Fruit fly (Drosophila melanogaster) whole organism, wandering third instar larva: ENCODE measurements around the gene CG14691.

Experiments used
- Abd-B ChIP-seq: fragments of >200 bp; optimal IDR thresholded peaks from 2 replicates; lab custom pipeline; 2017; ENCODE audit warnings: missing biosample characterization, missing genetic modification characterization
- CG32264 ChIP-seq: fragments of 200-800 bp; sonication (Bioruptor generic); optimal IDR thresholded peaks from 2 replicates; lab custom pipeline; 2016; ENCODE audit warnings: missing biosample characterization, missing genetic modification characterization
- CG9705 ChIP-seq: fragments of 200-800 bp; sonication (Bioruptor generic); optimal IDR thresholded peaks from 2 replicates; lab custom pipeline; 2018; ENCODE audit warnings: missing biosample characterization, mild to moderate bottlenecking, missing genetic modification characterization
- CrebA ChIP-seq: fragments of 200-800 bp; sonication (Bioruptor generic); optimal IDR thresholded peaks from 2 replicates; lab custom pipeline; 2016; ENCODE audit warnings: missing biosample characterization, mild to moderate bottlenecking, missing genetic modification characterization, borderline replicate concordance
- Dif ChIP-seq: fragments of 200-275, 200-300 bp; sonication (Bioruptor generic); optimal IDR thresholded peaks from 2 replicates; lab custom pipeline; 2018; ENCODE audit warnings: missing biosample characterization, missing genetic modification characterization; ENCODE audit not compliant: partially characterized antibody
- GATAd ChIP-seq: sonication (Bioruptor generic); optimal IDR thresholded peaks from 2 replicates; lab custom pipeline; 2016; ENCODE audit warnings: missing biosample characterization, missing genetic modification characterization
- HLH106 ChIP-seq: fragments of 200-800 bp; optimal IDR thresholded peaks from 3 replicates; lab custom pipeline; 2019; ENCODE audit warnings: missing biosample characterization, mild to moderate bottlenecking, missing genetic modification characterization, moderate library complexity
- Hnf4 ChIP-seq: fragments of 200-800 bp; sonication (Bioruptor generic); optimal IDR thresholded peaks from 2 replicates; lab custom pipeline; 2016; ENCODE audit warnings: missing biosample characterization, mild to moderate bottlenecking, missing genetic modification characterization
- Hr78 ChIP-seq: fragments of >200 bp; optimal IDR thresholded peaks from 2 replicates; lab custom pipeline; 2017; ENCODE audit warnings: missing biosample characterization, missing genetic modification characterization
- Hr83 ChIP-seq: fragments of 200-300 bp; sonication (Bioruptor generic); optimal IDR thresholded peaks from 2 replicates; lab custom pipeline; 2016; ENCODE audit warnings: missing biosample characterization, mild to moderate bottlenecking, missing genetic modification characterization, moderate library complexity; ENCODE audit not compliant: poor library complexity, severe bottlenecking
- Jra ChIP-seq: sonication (Bioruptor generic); optimal IDR thresholded peaks from 2 replicates; lab custom pipeline; 2016; ENCODE audit warnings: missing biosample characterization, missing genetic modification characterization
- Myc ChIP-seq: fragments of >200 bp; optimal IDR thresholded peaks from 2 replicates; lab custom pipeline; 2017
- N ChIP-seq: fragments of >200 bp; optimal IDR thresholded peaks from 2 replicates; lab custom pipeline; 2018; ENCODE audit warnings: missing biosample characterization, missing external identifiers, missing genetic modification characterization
- OdsH ChIP-seq: fragments of 200-800 bp; sonication (Bioruptor generic); optimal IDR thresholded peaks from 2 replicates; lab custom pipeline; 2016; ENCODE audit warnings: missing biosample characterization, mild to moderate bottlenecking, missing genetic modification characterization
- Rel ChIP-seq, 2 experiments: fragments of 200-800 bp; sonication (Bioruptor generic) in 1 of 2; optimal IDR thresholded peaks; 2 replicates in 1 of 2; 3 replicates in 1 of 2; lab custom pipeline; 2016 to 2019; ENCODE audit warnings: mild to moderate bottlenecking in 2 of 2, missing biosample characterization in 2 of 2, missing genetic modification characterization in 2 of 2, moderate library complexity in 1 of 2
- Sp1 ChIP-seq: fragments of 200-800 bp; sonication (Bioruptor generic); optimal IDR thresholded peaks from 3 replicates; lab custom pipeline; 2019; ENCODE audit warnings: missing biosample characterization, mild to moderate bottlenecking, missing genetic modification characterization, moderate library complexity
- Vsx2 ChIP-seq: fragments of 200-300, 225-300 bp; sonication (Bioruptor generic); optimal IDR thresholded peaks from 2 replicates; lab custom pipeline; 2018; ENCODE audit warnings: missing biosample characterization, missing genetic modification characterization; ENCODE audit not compliant: partially characterized antibody
- br ChIP-seq: fragments of 200-800 bp; sonication (Bioruptor generic); optimal IDR thresholded peaks from 2 replicates; lab custom pipeline; 2016; ENCODE audit warnings: missing biosample characterization, missing genetic modification characterization
- dl ChIP-seq, 2 experiments: fragments of 175-275, 200-275 bp in 1 of 2; fragments of 200-275 bp in 1 of 2; sonication (Bioruptor generic); optimal IDR thresholded peaks; lab custom pipeline; 2018; ENCODE audit warnings: mild to moderate bottlenecking in 2 of 2, missing biosample characterization in 2 of 2, missing genetic modification characterization in 2 of 2, moderate library complexity in 2 of 2; ENCODE audit not compliant: partially characterized antibody in 2 of 2, insufficient read depth in 1 of 2
- dmrt93B ChIP-seq: fragments of 200-800 bp; sonication (Bioruptor generic); optimal IDR thresholded peaks from 2 replicates; lab custom pipeline; 2018; ENCODE audit warnings: missing biosample characterization, mild to moderate bottlenecking, missing genetic modification characterization
- dsf ChIP-seq: sonication (Bioruptor generic); optimal IDR thresholded peaks from 2 replicates; lab custom pipeline; 2016; ENCODE audit warnings: missing biosample characterization, missing genetic modification characterization, borderline replicate concordance
- fru ChIP-seq: fragments of 200-800 bp; sonication (Bioruptor generic); optimal IDR thresholded peaks from 3 replicates; lab custom pipeline; 2016; ENCODE audit warnings: missing biosample characterization, mild to moderate bottlenecking, missing genetic modification characterization
- h ChIP-seq: fragments of 200-800 bp; sonication (Bioruptor generic); optimal IDR thresholded peaks from 3 replicates; lab custom pipeline; 2016; ENCODE audit warnings: missing biosample characterization, mild to moderate bottlenecking, missing genetic modification characterization
- lola ChIP-seq: fragments of >200 bp; optimal IDR thresholded peaks from 2 replicates; lab custom pipeline; 2017; ENCODE audit warnings: missing biosample characterization, missing genetic modification characterization
- pan ChIP-seq: fragments of >200 bp; optimal IDR thresholded peaks from 2 replicates; lab custom pipeline; 2017
- psq ChIP-seq: fragments of 200-800 bp; sonication (Bioruptor generic); optimal IDR thresholded peaks from 3 replicates; lab custom pipeline; 2017; ENCODE audit warnings: missing biosample characterization, mild to moderate bottlenecking, missing genetic modification characterization, moderate library complexity
- rgr ChIP-seq: fragments of 200-800 bp; sonication (Bioruptor generic); optimal IDR thresholded peaks from 3 replicates; lab custom pipeline; 2016; ENCODE audit warnings: missing biosample characterization, mild to moderate bottlenecking, missing genetic modification characterization
- tai ChIP-seq: sonication (Bioruptor generic); optimal IDR thresholded peaks from 2 replicates; lab custom pipeline; 2016; ENCODE audit warnings: missing biosample characterization, missing genetic modification characterization
- usp ChIP-seq: fragments of >200 bp; optimal IDR thresholded peaks from 2 replicates; lab custom pipeline; 2017; ENCODE audit warnings: missing biosample characterization, missing genetic modification characterization

CG14691 gene

dm6 chr3R:10759348-10759847 lies 4.0 kb upstream of the CG14691 start, which contains the start of gene CG31272:
Gene CG31272, minus strand, starts transcription at chr3R:10759398.
- TF ChIP-seq Myc (lab: Kevin White, UChicago) (no peak), Rel (GFP tag; optimal IDR thresholded peaks at IDR 0.05; lab: Kevin White, UChicago) (no peak), Rel (tag; optimal IDR thresholded peaks at IDR 0.05; lab: Kevin White, UChicago) (no peak), Vsx2 (GFP tag; lab: Kevin White, UChicago) (no peak), Abd-B (no peak), dmrt93B (GFP tag; lab: Kevin White, UChicago) (no peak), CG9705 (no peak), fru (GFP tag; lab: Kevin White, UChicago) (no peak), Sp1 (GFP tag; lab: Kevin White, UChicago) (no peak), pan (lab: Kevin White, UChicago) (no peak), rgr (GFP tag; lab: Kevin White, UChicago) (no peak), usp (GFP tag; lab: Kevin White, UChicago) (no peak), h (GFP tag; lab: Kevin White, UChicago) (no peak), HLH106 (tag; lab: Kevin White, UChicago) (no peak), Hnf4 (GFP tag; lab: Kevin White, UChicago) (no peak), Jra (GFP tag; lab: Kevin White, UChicago) (no peak)

- TF ChIP-seq N (GFP tag; lab: Kevin White, UChicago) (no peak), Dif (GFP tag; lab: Kevin White, UChicago) (no peak), Sp1 (GFP tag; lab: Kevin White, UChicago) (no peak), Vsx2 (GFP tag; lab: Kevin White, UChicago) (no peak), h (GFP tag; lab: Kevin White, UChicago) (no peak), Rel (GFP tag; optimal IDR thresholded peaks at IDR 0.05; lab: Kevin White, UChicago) (no peak), Rel (tag; optimal IDR thresholded peaks at IDR 0.05; lab: Kevin White, UChicago) (no peak), tai (GFP tag; lab: Kevin White, UChicago) (no peak), Abd-B (no peak), CG32264 (GFP tag; lab: Kevin White, UChicago) (no peak), GATAd (GFP tag; lab: Kevin White, UChicago) (no peak), rgr (GFP tag; lab: Kevin White, UChicago) (no peak), dsf (GFP tag; lab: Kevin White, UChicago) (no peak), Hr83 (GFP tag; lab: Kevin White, UChicago) (no peak), Hr78 (no peak), Hnf4 (GFP tag; lab: Kevin White, UChicago) (no peak), CG9705 (no peak), fru (GFP tag; lab: Kevin White, UChicago) (no peak)
Observed at dm6 chr3R:10751061-10751460, 4.4 kb downstream of the CG14691 start, which contains the start of gene TkR86C. Gene TkR86C, minus strand, starts transcription at chr3R:10751228.

dm6 chr3R:10747650-10748049 lies 7.8 kb downstream of the CG14691 start:
- no peak for TF ChIP-seq CG32264 (GFP tag; lab: Kevin White, UChicago)
- no peak for TF ChIP-seq CrebA (GFP tag; lab: Kevin White, UChicago)
- TF ChIP-seq OdsH: no peak
- no peak for TF ChIP-seq Hnf4 (GFP tag; lab: Kevin White, UChicago)
- TF ChIP-seq dl (GFP tag; optimal IDR thresholded peaks at IDR 0.05; lab: Kevin White, UChicago; ENCODE audit: insufficient read depth in 1 of 2, partially characterized antibody in 2 of 2): no peak
- TF ChIP-seq Rel (GFP tag; optimal IDR thresholded peaks at IDR 0.05; lab: Kevin White, UChicago): no peak
- TF ChIP-seq Rel (tag; optimal IDR thresholded peaks at IDR 0.05; lab: Kevin White, UChicago): no peak
- no peak for TF ChIP-seq Hr78
- TF ChIP-seq usp (GFP tag; lab: Kevin White, UChicago): no peak
- TF ChIP-seq br (GFP tag; lab: Kevin White, UChicago): no peak
- TF ChIP-seq lola: no peak

- no peak for TF ChIP-seq Dif (GFP tag; lab: Kevin White, UChicago)
- TF ChIP-seq tai (GFP tag; lab: Kevin White, UChicago): no peak
- TF ChIP-seq Hr78: no peak
- TF ChIP-seq CG9705: no peak
- no peak for TF ChIP-seq fru (GFP tag; lab: Kevin White, UChicago)
- no peak for TF ChIP-seq psq (GFP tag; lab: Kevin White, UChicago)
Observed at dm6 chr3R:10735857-10736256, 19.6 kb downstream of the CG14691 start, which contains the start of gene tomboy20. Gene tomboy20, minus strand, starts transcription at chr3R:10735957.
